Worm (Caenorhabditis elegans): ENCODE data around the gene C28G1.6.

The C28G1.6 gene

ce11 chrX:8859538-8859937, 28.5 kb upstream of the C28G1.6 start:
- no peak for TF ChIP-seq nhr-43 (tag; optimal IDR thresholded peaks at IDR 0.05; ENCODE audit: poor library complexity, severe bottlenecking)
- peak; percentile 15 for TF ChIP-seq pha-4 (tag; optimal IDR thresholded peaks at IDR 0.05)

DNA sequence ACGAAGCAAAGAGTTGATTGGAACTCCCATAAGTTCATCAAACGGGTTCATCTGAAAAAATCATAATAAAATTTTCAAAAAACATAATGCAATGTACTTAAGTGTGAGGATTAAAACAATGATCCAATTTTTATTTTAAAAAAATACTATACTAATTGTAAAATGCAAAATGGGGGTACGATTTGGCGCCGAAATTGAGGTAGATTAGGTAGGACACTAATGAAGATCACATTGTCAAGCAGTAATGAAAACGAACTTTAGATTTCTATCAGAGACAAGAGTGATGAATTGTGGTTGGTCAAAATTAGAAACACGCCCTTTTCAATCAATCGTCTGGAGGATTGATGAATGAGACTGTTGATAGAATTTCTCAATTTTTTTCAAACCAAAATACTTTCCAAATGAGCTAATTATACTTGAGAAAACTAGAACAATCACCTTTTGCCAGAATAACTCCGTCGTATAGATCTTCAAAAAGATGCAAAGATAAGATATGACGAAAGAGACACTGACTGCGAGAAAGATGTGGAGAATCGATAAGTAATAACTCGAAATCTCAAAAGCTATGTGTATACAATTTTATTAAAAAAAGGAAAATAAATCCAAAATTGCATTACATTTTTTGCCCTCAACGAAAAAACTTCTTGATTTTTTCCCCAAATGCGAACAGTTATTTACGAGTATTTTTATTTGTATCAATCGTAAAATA, 27.0 kb upstream of the C28G1.6 start, which contains the start of gene C06E2.5:
Gene C06E2.5, minus strand, starts transcription at position 51 of the 709 bp plus-strand sequence.
- no peak for TF ChIP-seq elt-2 (tag; optimal IDR thresholded peaks at IDR 0.05)
- no peak for TF ChIP-seq sea-2 (GFP tag; optimal IDR thresholded peaks at IDR 0.05)
- TF ChIP-seq nhr-25 (tag; optimal IDR thresholded peaks at IDR 0.05), result no peak
- no peak for TF ChIP-seq aly-2 (tag; optimal IDR thresholded peaks at IDR 0.05)
- peak; percentile 95 for TF ChIP-seq elt-1 (tag; optimal IDR thresholded peaks at IDR 0.05)
- TF ChIP-seq nhr-23 (tag; optimal IDR thresholded peaks at IDR 0.05), result peak; percentile 16

DNA sequence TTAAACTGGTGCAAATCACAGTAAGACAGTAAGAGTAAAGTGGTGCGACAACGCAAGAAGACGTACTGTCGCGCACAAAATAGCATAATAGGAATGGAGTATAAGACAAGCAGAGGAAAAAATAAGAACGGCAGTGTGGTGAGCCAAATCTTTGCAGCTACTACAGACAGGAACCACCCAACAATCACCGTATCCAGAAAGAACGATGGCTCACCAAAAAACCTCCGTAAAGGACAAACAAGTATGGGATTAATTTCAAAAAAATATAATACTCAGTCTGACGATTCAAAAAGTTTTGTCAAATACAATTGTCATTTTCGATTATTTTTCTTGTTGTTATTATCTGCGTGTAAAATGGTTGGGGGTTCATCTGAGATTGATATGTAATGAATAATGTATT, 23.3 kb upstream of the C28G1.6 start:
- TF ChIP-seq fos-1 (tag; optimal IDR thresholded peaks at IDR 0.05) (no peak), ceh-28 (tag; optimal IDR thresholded peaks at IDR 0.05) (no peak), lsy-12 (tag; optimal IDR thresholded peaks at IDR 0.05) (no peak), nhr-11 (tag; optimal IDR thresholded peaks at IDR 0.05) (no peak), nhr-43 (tag; optimal IDR thresholded peaks at IDR 0.05; ENCODE audit: poor library complexity, severe bottlenecking) (no peak), pqm-1 (tag; optimal IDR thresholded peaks at IDR 0.05) (no peak), tbx-2 (tag; optimal IDR thresholded peaks at IDR 0.05) (no peak), sea-2 (GFP tag; optimal IDR thresholded peaks at IDR 0.05) (no peak), ama-1 (optimal IDR thresholded peaks at IDR 0.05) (no peak), ceh-9 (tag; optimal IDR thresholded peaks at IDR 0.05) (no peak), nhr-23 (tag; optimal IDR thresholded peaks at IDR 0.05) (no peak), elt-3 (tag; optimal IDR thresholded peaks at IDR 0.05) (no peak), snpc-4 (tag; optimal IDR thresholded peaks at IDR 0.05) (no peak), egl-5 (tag; optimal IDR thresholded peaks at IDR 0.05) (no peak), aly-2 (tag; optimal IDR thresholded peaks at IDR 0.05) (no peak)

DNA sequence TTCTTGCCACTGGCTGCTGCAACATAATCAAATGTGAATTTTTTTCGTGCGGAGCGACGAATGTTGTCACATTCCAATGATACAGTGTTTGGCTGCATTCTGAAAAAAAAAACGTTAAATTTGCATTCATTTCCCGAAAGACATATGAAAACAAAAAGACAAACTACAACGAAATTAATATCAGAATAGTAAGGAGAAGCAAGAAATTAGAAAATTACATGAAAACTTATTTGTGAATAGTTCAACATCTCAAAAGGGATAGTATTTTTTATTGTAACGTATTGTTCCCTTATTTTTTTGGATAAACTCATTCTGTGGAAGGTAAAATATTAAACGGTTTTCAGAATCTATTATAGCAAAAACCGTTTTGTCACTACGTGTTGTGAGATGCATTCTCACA, 22.5 kb upstream of the C28G1.6 start, which contains the start of gene sprp-4:
Gene sprp-4, minus strand, starts transcription at position 101 of the 400 bp plus-strand sequence.
- no peak for TF ChIP-seq nhr-28 (tag; optimal IDR thresholded peaks at IDR 0.05)
- TF ChIP-seq egl-27 (tag; optimal IDR thresholded peaks at IDR 0.05), result no peak
- TF ChIP-seq nhr-23 (tag; optimal IDR thresholded peaks at IDR 0.05), result no peak
- TF ChIP-seq ztf-4 (tag; optimal IDR thresholded peaks at IDR 0.05), result no peak
- TF ChIP-seq hmg-11 (tag; optimal IDR thresholded peaks at IDR 0.05), result no peak
- no peak for TF ChIP-seq ztf-11 (tag; optimal IDR thresholded peaks at IDR 0.05)

ce11 chrX:8846447-8847237, 15.6 kb upstream of the C28G1.6 start, which contains the start of gene C28G1.10:
Gene C28G1.10, plus strand, starts transcription at chrX:8847122.
- TF ChIP-seq zag-1 (tag; optimal IDR thresholded peaks at IDR 0.05) (no peak), ceh-9 (tag; optimal IDR thresholded peaks at IDR 0.05) (no peak), pha-4 (tag; optimal IDR thresholded peaks at IDR 0.05) (peak; percentile 6), daf-12 (tag; optimal IDR thresholded peaks at IDR 0.05) (no peak), elt-2 (tag; optimal IDR thresholded peaks at IDR 0.05) (peak; percentile 85), ztf-11 (tag; optimal IDR thresholded peaks at IDR 0.05) (no peak), pqm-1 (tag; optimal IDR thresholded peaks at IDR 0.05) (peak; percentile 84), nhr-12 (tag; optimal IDR thresholded peaks at IDR 0.05) (no peak), nhr-67 (tag; optimal IDR thresholded peaks at IDR 0.05) (no peak), aly-2 (tag; optimal IDR thresholded peaks at IDR 0.05) (no peak), nhr-43 (tag; optimal IDR thresholded peaks at IDR 0.05; ENCODE audit: poor library complexity, severe bottlenecking) (peak; percentile 73), sea-2 (GFP tag; optimal IDR thresholded peaks at IDR 0.05) (no peak), nhr-25 (tag; optimal IDR thresholded peaks at IDR 0.05) (peak; percentile 46)

DNA sequence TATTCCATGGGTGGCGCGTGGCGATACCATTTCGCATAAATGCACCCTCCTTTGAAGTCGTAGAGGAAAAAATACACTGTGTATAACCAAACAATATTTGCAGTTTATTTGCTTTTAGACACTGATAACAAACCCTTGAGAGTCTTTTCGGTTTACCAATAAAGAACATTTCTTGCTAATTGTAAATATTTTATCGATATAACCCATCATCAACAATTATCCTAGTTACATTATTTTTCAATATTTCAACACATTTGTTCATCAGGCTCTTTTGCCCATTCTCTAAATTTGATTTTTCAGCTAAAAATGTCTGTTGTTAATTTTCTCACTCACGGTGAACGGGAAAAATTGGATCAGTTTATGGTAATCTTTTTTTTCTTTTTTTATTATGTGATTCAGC, 12.9 kb upstream of the C28G1.6 start, which contains the start of gene ubc-23:
Gene ubc-23, plus strand, starts transcription at position 301 of the 400 bp plus-strand sequence.
- no peak for TF ChIP-seq nhr-67 (tag; optimal IDR thresholded peaks at IDR 0.05)
- TF ChIP-seq pha-4 (tag; optimal IDR thresholded peaks at IDR 0.05), result peak; percentile 1

All from whole organism, L3 larva.